Fruit fly (Drosophila melanogaster): ENCODE results near the gene CG33290.

The CG33290 gene

DNA sequence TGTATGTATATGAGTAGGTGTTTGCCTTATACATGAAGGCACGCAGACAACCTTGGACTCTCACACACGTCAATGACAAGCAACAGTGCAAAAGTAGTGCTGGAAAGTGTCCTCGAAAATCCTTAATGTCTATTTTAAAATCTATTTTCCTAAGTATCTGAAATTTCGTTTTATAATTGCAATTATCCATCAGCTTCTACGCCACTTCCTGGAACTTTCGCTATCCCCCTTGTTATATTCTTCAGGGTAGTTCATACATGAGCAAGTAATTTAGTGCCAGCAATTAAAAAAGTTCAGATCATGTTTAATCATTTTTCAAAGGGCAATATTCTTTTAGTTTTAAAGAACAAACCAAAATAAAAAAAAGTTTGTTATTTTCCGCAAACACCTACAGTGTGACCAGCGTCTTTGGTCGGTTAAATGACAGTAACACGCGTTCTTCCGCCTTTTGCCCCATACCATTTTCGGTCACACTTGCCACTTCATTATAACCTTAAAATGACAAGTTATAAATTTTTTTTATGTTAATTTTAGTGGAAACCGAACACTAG, 25.4 kb upstream of the CG33290 start:
- no peak for TF ChIP-seq toe (GFP tag; optimal IDR thresholded peaks at IDR 0.05)
- no peak for TF ChIP-seq tj (GFP tag; optimal IDR thresholded peaks at IDR 0.05)
- peak; percentile 39 for TF ChIP-seq Hr96 (GFP tag; optimal IDR thresholded peaks at IDR 0.05)
- TF ChIP-seq Crg-1 (GFP tag; optimal IDR thresholded peaks at IDR 0.05) = peak; percentile 46
- TF ChIP-seq CG1620 (GFP tag; optimal IDR thresholded peaks at IDR 0.05) = no peak
- peak; percentile 25 for TF ChIP-seq pad (GFP tag; optimal IDR thresholded peaks at IDR 0.05)
- TF ChIP-seq CG12768 (GFP tag; optimal IDR thresholded peaks at IDR 0.05) = peak; percentile 45
- peak; percentile 88 for TF ChIP-seq kay (GFP tag; ENCODE audit: borderline replicate concordance)
- peak; percentile 65 for TF ChIP-seq CG7101 (tag; optimal IDR thresholded peaks at IDR 0.05)
- peak; percentile 25 for TF ChIP-seq bab1 (GFP tag; optimal IDR thresholded peaks at IDR 0.05)
- TF ChIP-seq CG11617 (GFP tag; optimal IDR thresholded peaks at IDR 0.05) = peak; percentile 19
- TF ChIP-seq CG14711 (tag; optimal IDR thresholded peaks at IDR 0.05) = peak; percentile 47
- TF ChIP-seq Clk (GFP tag; optimal IDR thresholded peaks at IDR 0.05) = no peak
- TF ChIP-seq Mnt (GFP tag; optimal IDR thresholded peaks at IDR 0.05) = peak; percentile 27
- TF ChIP-seq cnc (optimal IDR thresholded peaks at IDR 0.05) = no peak
- no peak for TF ChIP-seq CG33017 (tag; optimal IDR thresholded peaks at IDR 0.05)
- no peak for TF ChIP-seq CG7045 (GFP tag; optimal IDR thresholded peaks at IDR 0.05)
- TF ChIP-seq cic (GFP tag; optimal IDR thresholded peaks at IDR 0.05) = peak; percentile 28
- TF ChIP-seq ovo (GFP tag; optimal IDR thresholded peaks at IDR 0.05) = no peak
- TF ChIP-seq CG5204 (GFP tag; optimal IDR thresholded peaks at IDR 0.05) = no peak

DNA sequence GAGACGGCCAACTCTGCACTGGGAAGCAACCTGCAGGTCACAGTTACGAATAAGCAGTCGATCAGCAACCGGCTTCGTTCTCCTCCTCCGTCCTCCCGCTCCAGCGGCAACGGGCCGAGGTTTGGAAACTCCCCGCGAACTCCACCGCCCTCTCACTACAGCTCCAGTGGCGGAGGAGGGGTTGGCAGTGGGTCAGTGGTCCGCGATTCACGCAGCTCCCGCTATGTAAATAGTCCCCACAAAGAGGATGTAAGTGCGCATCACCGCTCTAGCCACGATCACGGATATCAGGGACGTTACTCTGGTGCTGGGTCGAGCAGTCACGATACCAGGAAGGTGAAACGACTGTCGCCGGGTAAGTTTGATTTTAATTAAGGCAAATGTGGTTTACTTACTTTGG, 23.8 kb upstream of the CG33290 start:
- TF ChIP-seq Hr96 (GFP tag; optimal IDR thresholded peaks at IDR 0.05) (no peak), CG14711 (tag; optimal IDR thresholded peaks at IDR 0.05) (no peak), CG11617 (GFP tag; optimal IDR thresholded peaks at IDR 0.05) (no peak), Clk (GFP tag; optimal IDR thresholded peaks at IDR 0.05) (no peak), tj (GFP tag; optimal IDR thresholded peaks at IDR 0.05) (no peak), Crg-1 (GFP tag; optimal IDR thresholded peaks at IDR 0.05) (no peak), ovo (GFP tag; optimal IDR thresholded peaks at IDR 0.05) (no peak), cnc (optimal IDR thresholded peaks at IDR 0.05) (no peak), CG7045 (GFP tag; optimal IDR thresholded peaks at IDR 0.05) (no peak), toe (GFP tag; optimal IDR thresholded peaks at IDR 0.05) (no peak), CG33017 (tag; optimal IDR thresholded peaks at IDR 0.05) (no peak), CG1620 (GFP tag; optimal IDR thresholded peaks at IDR 0.05) (no peak)

DNA sequence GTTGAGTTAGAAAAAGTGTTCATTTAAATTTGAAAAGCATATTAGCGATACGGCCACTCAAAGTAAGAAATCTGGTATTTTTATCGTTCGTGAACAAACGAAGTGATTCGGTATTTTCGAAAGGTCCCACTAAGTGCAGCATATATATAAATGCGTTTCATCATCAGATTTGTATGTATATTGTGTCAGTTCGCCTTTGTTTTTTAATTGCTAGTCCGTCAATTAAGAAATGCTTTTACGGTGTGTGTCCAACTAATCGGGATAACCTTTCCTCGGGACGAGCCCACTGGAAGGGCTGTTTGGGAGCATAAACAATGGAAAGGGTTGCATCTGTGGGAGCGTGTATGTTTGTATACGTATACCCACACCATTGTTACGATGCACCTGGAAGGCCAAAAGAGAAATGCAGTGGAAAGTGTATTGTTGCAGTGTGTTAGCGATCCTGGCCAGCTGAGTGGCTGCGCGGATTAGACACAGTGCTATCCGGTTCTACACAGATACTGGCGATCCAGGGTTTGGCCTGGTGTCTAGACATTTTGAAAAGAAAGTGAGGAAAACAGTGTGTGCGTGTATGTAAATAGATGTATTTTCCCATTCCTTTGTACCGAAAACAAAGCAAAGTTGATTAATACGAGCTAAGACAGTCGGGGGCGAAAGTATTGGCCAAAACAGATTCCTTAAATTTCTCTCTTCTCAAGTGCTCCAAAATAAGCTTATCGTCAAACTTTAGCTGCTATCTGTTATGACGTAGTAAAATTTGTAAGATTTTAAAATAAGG, 18.9 kb upstream of the CG33290 start, which contains the start of gene CG7611:
CG7611 (plus strand) TSS at position 128 of the 778 bp plus-strand sequence.
- TF ChIP-seq CG7045 (GFP tag; optimal IDR thresholded peaks at IDR 0.05) = no peak

DNA sequence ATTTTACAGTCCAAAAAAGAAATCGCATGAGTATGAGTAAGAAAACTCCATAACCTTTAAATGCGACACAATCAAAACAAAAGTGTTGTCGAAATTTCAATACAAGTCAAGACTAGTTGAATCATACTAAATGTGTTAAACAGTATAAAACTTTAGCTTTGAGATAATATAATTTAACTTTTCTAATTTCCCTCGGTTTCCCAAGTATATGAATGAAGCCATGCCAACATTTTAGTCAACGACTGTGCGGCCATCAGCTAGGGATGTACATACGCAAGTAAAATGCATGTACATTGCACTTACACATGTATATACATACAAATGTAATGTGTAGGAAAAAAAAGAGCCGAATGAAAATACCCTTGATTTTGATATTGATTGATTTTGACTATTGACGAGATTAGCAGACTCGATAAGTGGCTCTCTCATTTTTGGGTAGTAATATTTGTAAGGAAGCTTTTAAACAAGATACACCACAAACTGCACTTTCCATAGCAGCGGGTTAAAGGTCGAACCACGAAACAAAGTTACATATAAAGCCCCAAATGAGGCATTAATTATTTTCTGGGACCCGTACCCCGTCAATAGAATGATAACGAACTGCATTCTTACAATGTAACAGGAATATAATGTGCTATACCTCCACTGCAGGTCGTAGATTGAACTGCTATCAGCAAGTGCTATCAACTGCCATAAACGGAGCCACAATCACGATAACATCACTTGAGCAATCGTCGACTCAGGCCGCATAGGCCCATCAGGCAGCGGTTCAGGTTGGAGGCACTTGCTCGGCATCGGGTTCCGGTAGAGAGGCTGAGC, 17.9 kb upstream of the CG33290 start:
- TF ChIP-seq CG7101 (tag; optimal IDR thresholded peaks at IDR 0.05) = peak; percentile 42
- no peak for TF ChIP-seq tj (GFP tag; optimal IDR thresholded peaks at IDR 0.05)
- no peak for TF ChIP-seq pad (GFP tag; optimal IDR thresholded peaks at IDR 0.05)
- TF ChIP-seq ovo (GFP tag; optimal IDR thresholded peaks at IDR 0.05) = no peak
- peak; percentile 2 for TF ChIP-seq cic (GFP tag; optimal IDR thresholded peaks at IDR 0.05)
- peak; percentile 24 for TF ChIP-seq CG7045 (GFP tag; optimal IDR thresholded peaks at IDR 0.05)
- peak; percentile 1 for TF ChIP-seq Clk (GFP tag; optimal IDR thresholded peaks at IDR 0.05)
- no peak for TF ChIP-seq cnc (optimal IDR thresholded peaks at IDR 0.05)
- no peak for TF ChIP-seq CG33017 (tag; optimal IDR thresholded peaks at IDR 0.05)
- peak; percentile 31 for TF ChIP-seq Crg-1 (GFP tag; optimal IDR thresholded peaks at IDR 0.05)
- TF ChIP-seq CG5204 (GFP tag; optimal IDR thresholded peaks at IDR 0.05) = no peak
- peak; percentile 4 for TF ChIP-seq bab1 (GFP tag; optimal IDR thresholded peaks at IDR 0.05)
- peak; percentile 39 for TF ChIP-seq CG11617 (GFP tag; optimal IDR thresholded peaks at IDR 0.05)
- peak; percentile 18 for TF ChIP-seq CG1620 (GFP tag; optimal IDR thresholded peaks at IDR 0.05)
- peak; percentile 19 for TF ChIP-seq Mnt (GFP tag; optimal IDR thresholded peaks at IDR 0.05)
- TF ChIP-seq Hr96 (GFP tag; optimal IDR thresholded peaks at IDR 0.05) = no peak
- no peak for TF ChIP-seq kay (GFP tag; ENCODE audit: borderline replicate concordance)
- peak; percentile 18 for TF ChIP-seq CG12768 (GFP tag; optimal IDR thresholded peaks at IDR 0.05)
- no peak for TF ChIP-seq toe (GFP tag; optimal IDR thresholded peaks at IDR 0.05)
- TF ChIP-seq CG14711 (tag; optimal IDR thresholded peaks at IDR 0.05) = no peak

DNA sequence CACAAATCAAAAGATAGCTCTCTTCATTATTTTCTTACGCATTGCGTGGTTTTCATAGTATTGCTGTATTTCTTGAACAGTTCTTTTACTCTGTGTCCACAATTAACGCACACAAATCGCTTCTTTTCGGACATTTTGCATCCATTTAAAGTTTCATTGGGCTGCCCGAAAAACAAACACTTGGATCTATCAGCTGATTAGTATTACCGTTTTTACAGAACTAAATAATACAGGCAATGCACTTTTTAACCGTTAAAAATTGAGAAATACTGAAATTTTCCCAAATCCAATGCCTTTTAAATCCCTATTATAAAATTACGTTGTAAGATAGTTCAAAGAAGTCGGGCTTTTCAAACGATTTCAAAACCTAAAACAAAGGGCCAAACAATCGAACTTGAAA, 13.1 kb upstream of the CG33290 start, which contains the start of gene Arv1:
Arv1 (minus strand) TSS at position 226 of the 400 bp plus-strand sequence.
- TF ChIP-seq CG33017 (tag; optimal IDR thresholded peaks at IDR 0.05) (no peak), bab1 (GFP tag; optimal IDR thresholded peaks at IDR 0.05) (peak; percentile 28), kay (GFP tag; ENCODE audit: borderline replicate concordance) (peak; percentile 91), CG11617 (GFP tag; optimal IDR thresholded peaks at IDR 0.05) (no peak), CG5204 (GFP tag; optimal IDR thresholded peaks at IDR 0.05) (no peak), ovo (GFP tag; optimal IDR thresholded peaks at IDR 0.05) (no peak), Crg-1 (GFP tag; optimal IDR thresholded peaks at IDR 0.05) (no peak)

All from whole organism, adult.